Worm (Caenorhabditis elegans) whole organism, late embryonic: ENCODE data around the gene K10B3.1.

Experiments
- C38D4.7 ChIP-seq: fragments of 200-800 bp; sonication (Bioruptor generic); optimal IDR thresholded peaks from 2 replicates; lab custom pipeline; 2018; ENCODE audit warnings: mild to moderate bottlenecking, missing genetic modification characterization, moderate library complexity, missing compliant biosample characterization
- K02D7.2 ChIP-seq: sonication (generic microtip); optimal IDR thresholded peaks from 2 replicates; lab custom pipeline; 2017; ENCODE audit warnings: mild to moderate bottlenecking, missing genetic modification characterization, missing compliant biosample characterization
- T23F11.4 ChIP-seq: fragments of 200-800 bp; sonication (Bioruptor generic); optimal IDR thresholded peaks from 2 replicates; lab custom pipeline; 2018; ENCODE audit warnings: mild to moderate bottlenecking, missing genetic modification characterization, missing compliant biosample characterization
- Y22D7AL.16 ChIP-seq: sonication (generic microtip); optimal IDR thresholded peaks from 2 replicates; lab custom pipeline; 2016; ENCODE audit warnings: missing genetic modification characterization, missing compliant biosample characterization
- ceh-14 ChIP-seq: sonication (generic microtip); optimal IDR thresholded peaks from 2 replicates; lab custom pipeline; 2016; ENCODE audit warnings: missing genotype, missing genetic modification characterization, missing compliant biosample characterization
- ceh-19 ChIP-seq: fragments of 200-800 bp; sonication (Bioruptor generic); optimal IDR thresholded peaks from 2 replicates; lab custom pipeline; 2018; ENCODE audit warnings: mild to moderate bottlenecking, missing genetic modification characterization, missing compliant biosample characterization
- ceh-34 ChIP-seq: sonication (generic microtip); optimal IDR thresholded peaks from 2 replicates; lab custom pipeline; 2016; ENCODE audit warnings: mild to moderate bottlenecking, missing genetic modification characterization, missing compliant biosample characterization
- che-1 ChIP-seq: sonication (generic microtip); optimal IDR thresholded peaks from 2 replicates; lab custom pipeline; 2016; ENCODE audit warnings: mild to moderate bottlenecking, missing genetic modification characterization, missing compliant biosample characterization
- dve-1 ChIP-seq: sonication (generic microtip); optimal IDR thresholded peaks from 2 replicates; lab custom pipeline; 2017; ENCODE audit warnings: antibody characterized with exemption, mild to moderate bottlenecking, missing genetic modification characterization, missing compliant biosample characterization
- elt-2 ChIP-seq: sonication (generic microtip); optimal IDR thresholded peaks from 2 replicates; lab custom pipeline; 2016; ENCODE audit warnings: missing genetic modification reagents, missing genetic modification characterization, missing compliant biosample characterization
- elt-4 ChIP-seq: sonication (generic microtip); optimal IDR thresholded peaks from 2 replicates; lab custom pipeline; 2016; ENCODE audit warnings: missing genetic modification characterization, missing compliant biosample characterization
- ets-4 ChIP-seq: sonication (generic microtip); optimal IDR thresholded peaks from 2 replicates; lab custom pipeline; 2016; ENCODE audit warnings: missing genetic modification characterization, missing compliant biosample characterization
- eyg-1 ChIP-seq: sonication (generic microtip); optimal IDR thresholded peaks from 2 replicates; lab custom pipeline; 2016; ENCODE audit warnings: missing genotype, missing genetic modification characterization, missing compliant biosample characterization
- gmeb-2 ChIP-seq: sonication (generic microtip); optimal IDR thresholded peaks from 2 replicates; lab custom pipeline; 2016; ENCODE audit warnings: missing genetic modification characterization, inconsistent platforms, missing compliant biosample characterization
- hlh-15 ChIP-seq: sonication (generic microtip); optimal IDR thresholded peaks from 2 replicates; lab custom pipeline; 2016; ENCODE audit warnings: missing genetic modification characterization, missing compliant biosample characterization
- hlh-30 ChIP-seq: sonication (generic microtip); optimal IDR thresholded peaks from 2 replicates; lab custom pipeline; 2017; ENCODE audit warnings: antibody characterized with exemption, missing genetic modification characterization, missing compliant biosample characterization; ENCODE audit not compliant: insufficient read depth
- hlh-6 ChIP-seq: sonication (generic microtip); optimal IDR thresholded peaks from 2 replicates; lab custom pipeline; 2016; ENCODE audit warnings: missing genotype, missing genetic modification characterization, missing compliant biosample characterization
- hlh-8 ChIP-seq: sonication (generic microtip); optimal IDR thresholded peaks from 2 replicates; lab custom pipeline; 2016; ENCODE audit warnings: missing genotype, missing genetic modification characterization, missing compliant biosample characterization
- mec-3 ChIP-seq: sonication (generic microtip); optimal IDR thresholded peaks from 2 replicates; lab custom pipeline; 2016; ENCODE audit warnings: borderline replicate concordance, missing genetic modification characterization, missing compliant biosample characterization
- nhr-11 ChIP-seq: fragments of 150-350 bp; optimal IDR thresholded peaks from 2 replicates; lab custom pipeline; 2014; ENCODE audit warnings: missing biosample characterization, missing genetic modification characterization
- pag-3 ChIP-seq: sonication (generic microtip); optimal IDR thresholded peaks from 2 replicates; lab custom pipeline; 2016; ENCODE audit warnings: missing compliant biosample characterization, missing genetic modification characterization, borderline replicate concordance
- pat-9 ChIP-seq: fragments of 200-800 bp; sonication (Bioruptor generic); optimal IDR thresholded peaks from 2 replicates; lab custom pipeline; 2018; ENCODE audit warnings: mild to moderate bottlenecking, missing genetic modification characterization, moderate library complexity, missing compliant biosample characterization
- pax-1 ChIP-seq: fragments of 150-350 bp; optimal IDR thresholded peaks from 2 replicates; lab custom pipeline; 2014; ENCODE audit warnings: missing biosample characterization, missing genetic modification characterization
- pha-2 ChIP-seq: sonication (generic microtip); optimal IDR thresholded peaks from 2 replicates; lab custom pipeline; 2017; ENCODE audit warnings: mild to moderate bottlenecking, missing genetic modification characterization, missing compliant biosample characterization
- pqm-1 ChIP-seq: sonication (generic microtip); optimal IDR thresholded peaks from 2 replicates; lab custom pipeline; 2016; ENCODE audit warnings: missing genetic modification characterization, missing compliant biosample characterization
- pros-1 ChIP-seq: fragments of 150-350 bp; optimal IDR thresholded peaks from 2 replicates; lab custom pipeline; 2014; ENCODE audit warnings: missing biosample characterization, missing genetic modification reagents, missing genetic modification characterization
- sox-4 ChIP-seq: sonication (generic microtip); optimal IDR thresholded peaks from 2 replicates; lab custom pipeline; 2017; ENCODE audit warnings: mild to moderate bottlenecking, missing genetic modification characterization, inconsistent platforms, missing compliant biosample characterization
- syd-9 ChIP-seq: sonication (generic microtip); optimal IDR thresholded peaks from 2 replicates; lab custom pipeline; 2016; ENCODE audit warnings: mild to moderate bottlenecking, missing genetic modification characterization, moderate library complexity, missing compliant biosample characterization
- ttx-3 ChIP-seq: sonication (generic microtip); optimal IDR thresholded peaks from 2 replicates; lab custom pipeline; 2016; ENCODE audit warnings: missing genetic modification reagents, missing genetic modification characterization, missing compliant biosample characterization
- unc-3 ChIP-seq, 2 experiments: fragments of 200-800 bp in 1 of 2; sonication (Bioruptor generic) in 1 of 2; sonication (generic microtip) in 1 of 2; conservative IDR thresholded peaks in 1 of 2; optimal IDR thresholded peaks in 1 of 2; 2 replicates each; pipeline versions ENCODE4 v1.3.6 to Lab custom; 2016 to 2022; ENCODE audit warnings: missing compliant biosample characterization in 2 of 2, missing genetic modification characterization in 2 of 2, missing genetic modification reagents in 1 of 2
- unc-42 ChIP-seq: sonication (generic microtip); optimal IDR thresholded peaks from 2 replicates; lab custom pipeline; 2016; ENCODE audit warnings: missing genotype, missing genetic modification characterization, missing compliant biosample characterization
- unc-86 ChIP-seq: sonication (generic microtip); optimal IDR thresholded peaks from 2 replicates; lab custom pipeline; 2016; ENCODE audit warnings: missing genetic modification characterization, missing compliant biosample characterization
- zip-5 ChIP-seq: sonication (generic microtip); optimal IDR thresholded peaks from 2 replicates; lab custom pipeline; 2016; ENCODE audit warnings: missing genetic modification characterization, missing compliant biosample characterization

K10B3.1 gene

DNA sequence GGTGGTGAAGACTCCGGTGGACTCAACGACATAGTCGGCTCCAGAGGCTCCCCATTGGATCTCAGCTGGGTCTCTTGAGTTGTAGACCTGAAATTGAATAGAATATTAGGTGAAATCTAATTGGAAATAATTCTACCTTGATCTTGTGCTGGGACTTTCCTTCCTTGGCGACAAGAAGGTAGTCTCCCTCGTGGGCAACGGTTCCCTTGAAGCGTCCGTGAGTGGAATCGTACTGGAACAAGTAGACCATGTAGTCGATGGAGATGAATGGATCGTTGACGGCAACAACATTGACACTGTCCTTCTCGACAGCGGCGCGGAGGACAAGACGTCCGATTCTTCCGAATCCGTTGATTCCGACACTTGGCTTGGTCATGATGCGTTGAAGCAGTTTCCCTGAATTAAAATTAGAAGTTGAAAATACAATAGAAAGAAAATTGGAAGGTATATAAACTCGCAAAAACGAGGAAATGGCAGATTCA, 22.3 kb upstream of the K10B3.1 start, which contains the start of gene gpd-3:
TSS of gene gpd-3 (minus strand) at position 396 of the 482 bp plus-strand sequence.
- TF ChIP-seq C38D4.7 (GFP tag; lab: Kevin White, UChicago) = no peak
- no peak for TF ChIP-seq pat-9
- no peak for TF ChIP-seq pqm-1 (tag; lab: Kevin White, UChicago)
- TF ChIP-seq syd-9 (tag; lab: Kevin White, UChicago) = no peak
- TF ChIP-seq ets-4 (tag; lab: Kevin White, UChicago) = no peak
- no peak for TF ChIP-seq pax-1 (tag; lab: Kevin White, UChicago)
- TF ChIP-seq hlh-8 = no peak
- TF ChIP-seq ceh-14 (tag; lab: Kevin White, UChicago) = no peak
- no peak for TF ChIP-seq ttx-3 (tag; lab: Kevin White, UChicago)
- TF ChIP-seq dve-1 (tag; lab: Kevin White, UChicago) = no peak
- no peak for TF ChIP-seq zip-5 (tag; lab: Kevin White, UChicago)
- no peak for TF ChIP-seq mec-3 (tag; lab: Kevin White, UChicago)
- TF ChIP-seq eyg-1 (tag; lab: Kevin White, UChicago) = no peak
- TF ChIP-seq nhr-11 = no peak
- no peak for TF ChIP-seq ceh-34 (tag; lab: Kevin White, UChicago)
- TF ChIP-seq, all 69 proteins: peak for 0

DNA sequence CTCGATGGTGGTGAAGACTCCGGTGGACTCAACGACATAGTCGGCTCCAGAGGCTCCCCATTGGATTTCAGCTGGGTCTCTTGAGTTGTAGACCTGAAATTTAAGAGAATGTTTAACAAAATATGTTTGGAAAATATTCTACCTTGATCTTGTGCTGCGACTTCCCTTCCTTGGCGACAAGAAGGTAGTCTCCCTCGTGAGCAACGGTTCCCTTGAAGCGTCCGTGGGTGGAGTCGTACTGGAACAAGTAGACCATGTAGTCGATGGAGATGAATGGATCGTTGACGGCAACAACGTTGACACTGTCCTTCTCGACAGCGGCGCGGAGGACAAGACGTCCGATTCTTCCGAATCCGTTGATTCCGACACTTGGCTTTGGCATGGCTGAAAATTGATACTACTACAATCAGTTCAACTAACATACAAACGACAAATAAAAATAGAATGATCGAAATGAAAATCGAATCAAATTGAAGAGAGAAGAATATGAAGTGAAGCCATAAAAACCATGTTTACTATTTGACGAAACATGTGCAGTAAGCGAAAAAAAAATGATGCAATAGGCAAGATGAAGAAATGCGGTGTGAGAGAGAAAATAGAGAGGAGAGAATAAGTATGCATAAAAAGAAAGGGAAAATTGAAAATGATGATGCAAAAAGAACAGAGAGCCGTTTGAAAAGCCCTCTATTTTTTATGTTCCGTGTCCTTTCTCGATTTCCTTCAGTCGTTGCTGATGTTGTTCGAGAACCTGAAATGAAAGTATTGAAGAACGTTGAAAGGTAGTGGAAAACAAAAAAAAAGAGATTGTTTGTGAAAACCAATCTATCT, 20.8 kb upstream of the K10B3.1 start, which contains the start of gene gpd-2:
TSS of gene gpd-2 (minus strand) at position 384 of the 828 bp plus-strand sequence.
- TF ChIP-seq elt-2 (tag; lab: Kevin White, UChicago) = no peak
- no peak for TF ChIP-seq pqm-1 (tag; lab: Kevin White, UChicago)
- TF ChIP-seq unc-42 (tag; lab: Kevin White, UChicago) = no peak
- no peak for TF ChIP-seq K02D7.2
- TF ChIP-seq sox-4 (tag; lab: Kevin White, UChicago) = no peak
- no peak for TF ChIP-seq ceh-19 (GFP tag; lab: Kevin White, UChicago)
- TF ChIP-seq che-1 = no peak
- no peak for TF ChIP-seq T23F11.4 (GFP tag; lab: Kevin White, UChicago)
- no peak for TF ChIP-seq unc-86 (tag; lab: Kevin White, UChicago)
- TF ChIP-seq hlh-15 = no peak
- TF ChIP-seq elt-4 (tag; lab: Kevin White, UChicago) = no peak
- TF ChIP-seq gmeb-2 (tag; lab: Kevin White, UChicago) = no peak
- no peak for TF ChIP-seq hlh-6 (tag; lab: Kevin White, UChicago)
- TF ChIP-seq pros-1 (tag; lab: Kevin White, UChicago) = no peak
- TF ChIP-seq mec-3 (tag; lab: Kevin White, UChicago) = no peak
- TF ChIP-seq, all 69 proteins: peak for 0

DNA sequence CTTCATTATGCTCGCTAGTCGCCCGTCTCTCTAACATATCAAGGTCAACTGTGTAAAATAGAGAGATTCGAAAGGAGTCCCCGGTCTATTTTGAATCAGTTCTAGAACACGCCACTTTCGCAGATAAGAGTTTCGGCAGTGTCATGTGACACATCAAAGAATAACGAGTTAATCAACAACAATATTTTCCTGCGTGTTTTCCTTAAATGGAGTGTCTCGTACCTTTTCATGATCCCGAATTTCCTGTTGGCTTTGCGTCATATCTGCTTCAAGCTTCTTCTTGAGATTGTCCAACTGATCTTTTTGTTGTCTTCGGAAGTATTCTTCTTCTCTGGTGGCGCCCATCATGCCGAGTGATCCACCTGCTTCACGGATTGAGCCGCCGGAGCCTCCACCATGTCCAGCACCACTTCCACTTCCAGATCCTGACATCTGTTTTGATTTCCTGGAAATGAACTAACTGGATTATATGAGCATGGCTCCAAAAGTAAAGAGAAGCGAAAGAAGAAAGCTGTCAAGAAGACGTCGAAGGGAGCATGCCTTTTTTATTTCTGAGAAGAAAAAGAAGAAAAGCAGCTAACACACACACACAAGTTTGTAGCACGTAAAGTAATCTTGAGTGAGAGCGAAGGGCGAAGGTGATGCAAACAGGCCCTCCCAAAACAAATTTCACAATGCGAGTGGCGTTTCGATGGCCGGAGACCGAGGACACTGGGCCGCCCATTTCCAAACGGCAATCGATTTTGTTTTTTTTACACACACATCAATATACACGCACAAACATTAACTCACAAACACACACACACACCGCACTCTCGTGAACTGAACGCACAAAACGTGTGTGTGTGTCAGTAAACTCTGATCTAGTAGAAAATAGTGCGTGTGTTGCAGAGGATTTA, 19.9 kb upstream of the K10B3.1 start:
- TF ChIP-seq hlh-30 (peak; percentile 7), zip-5 (tag; lab: Kevin White, UChicago) (no peak), pag-3 (no peak), Y22D7AL.16 (tag; lab: Kevin White, UChicago) (no peak), mec-3 (tag; lab: Kevin White, UChicago) (peak; percentile 34), unc-3 (GFP tag; conservative IDR thresholded peaks at IDR 0.05; lab: Robert Waterston, UW) (no peak), unc-3 (tag; optimal IDR thresholded peaks at IDR 0.05; lab: Kevin White, UChicago) (no peak), syd-9 (tag; lab: Kevin White, UChicago) (no peak), pha-2 (tag; lab: Kevin White, UChicago) (no peak), elt-2 (tag; lab: Kevin White, UChicago) (peak; percentile 27)
